Fruit fly (Drosophila melanogaster) whole organism, embryonic: Measurements from ENCODE around the gene CG18281.

ENCODE experiments used
- Blimp-1 ChIP-seq: fragments of 200-800 bp; sonication (Bioruptor generic); optimal IDR thresholded peaks from 3 replicates; lab custom pipeline; 2018; ENCODE audit warnings: missing biosample characterization, missing genetic modification characterization, mild to moderate bottlenecking, moderate library complexity, missing genetic modification reagents
- CG10209 ChIP-seq: fragments of 200-800 bp; sonication (Bioruptor generic); optimal IDR thresholded peaks from 3 replicates; lab custom pipeline; 2017; ENCODE audit warnings: missing biosample characterization, mild to moderate bottlenecking, missing genetic modification characterization, missing genetic modification reagents
- CG10543 ChIP-seq: fragments of 200-800 bp; sonication (Bioruptor generic); optimal IDR thresholded peaks from 3 replicates; lab custom pipeline; 2017; ENCODE audit warnings: missing biosample characterization, mild to moderate bottlenecking, missing genetic modification characterization, moderate library complexity
- CG10979 ChIP-seq: fragments of 200-800 bp; sonication (Bioruptor generic); optimal IDR thresholded peaks from 2 replicates; lab custom pipeline; 2018; ENCODE audit warnings: missing biosample characterization, mild to moderate bottlenecking, missing genetic modification characterization, moderate library complexity
- CG11398 ChIP-seq: fragments of 200-800 bp; sonication (Bioruptor generic); optimal IDR thresholded peaks from 2 replicates; lab custom pipeline; 2016; ENCODE audit warnings: missing biosample characterization, missing genetic modification characterization
- CG11696 ChIP-seq: fragments of 200-800 bp; sonication (Bioruptor generic); IDR thresholded peaks from 2 replicates; pipeline ENCODE4 v1.3.6; 2022; ENCODE audit warnings: missing biosample characterization, missing genetic modification characterization
- CG11723 ChIP-seq: fragments of 200-800 bp; sonication (Bioruptor generic); optimal IDR thresholded peaks from 2 replicates; lab custom pipeline; 2017; ENCODE audit warnings: missing biosample characterization, mild to moderate bottlenecking, missing genetic modification characterization
- CG12299 ChIP-seq: fragments of 200-800 bp; sonication (Bioruptor generic); optimal IDR thresholded peaks from 2 replicates; lab custom pipeline; 2018; ENCODE audit warnings: missing biosample characterization, mild to moderate bottlenecking, missing genetic modification characterization
- CG1233 ChIP-seq: fragments of 200-800 bp; sonication (Bioruptor generic); optimal IDR thresholded peaks from 4 replicates; lab custom pipeline; 2018; ENCODE audit warnings: missing biosample characterization, mild to moderate bottlenecking, missing genetic modification characterization
- CG12744 ChIP-seq: fragments of 200-800 bp; sonication (Bioruptor generic); optimal IDR thresholded peaks from 2 replicates; lab custom pipeline; 2016; ENCODE audit warnings: missing biosample characterization, missing genetic modification characterization
- CG14014 ChIP-seq: fragments of 200-800 bp; sonication (Bioruptor generic); IDR thresholded peaks from 2 replicates; pipeline ENCODE4 v1.3.6; 2022; ENCODE audit warnings: missing biosample characterization, missing genetic modification characterization
- CG17328 ChIP-seq: fragments of 200-800 bp; sonication (Bioruptor generic); IDR thresholded peaks from 2 replicates; pipeline ENCODE4 v1.3.6; 2022; ENCODE audit warnings: missing biosample characterization, missing genetic modification characterization
- CG2116 ChIP-seq: fragments of 200-800 bp; sonication (Bioruptor generic); optimal IDR thresholded peaks from 3 replicates; lab custom pipeline; 2018; ENCODE audit warnings: missing biosample characterization, mild to moderate bottlenecking, missing genetic modification characterization
- CG2678 ChIP-seq: fragments of 200-800 bp; sonication (Bioruptor generic); optimal IDR thresholded peaks from 3 replicates; lab custom pipeline; 2019; ENCODE audit warnings: missing biosample characterization, mild to moderate bottlenecking, missing genetic modification characterization, moderate library complexity
- CG2712 ChIP-seq: fragments of 200-800 bp; optimal IDR thresholded peaks from 3 replicates; lab custom pipeline; 2019; ENCODE audit warnings: missing biosample characterization, mild to moderate bottlenecking, missing genetic modification characterization, moderate library complexity
- CG7556 ChIP-seq: fragments of 200-800 bp; sonication (Bioruptor generic); optimal IDR thresholded peaks from 2 replicates; lab custom pipeline; 2017; ENCODE audit warnings: missing biosample characterization, mild to moderate bottlenecking, missing genetic modification characterization
- CG7786 ChIP-seq: fragments of 200-800 bp; sonication (Bioruptor generic); optimal IDR thresholded peaks from 2 replicates; lab custom pipeline; 2016; ENCODE audit warnings: missing biosample characterization, missing genetic modification characterization
- CG8924 ChIP-seq: fragments of 200-800 bp; optimal IDR thresholded peaks from 3 replicates; lab custom pipeline; 2019; ENCODE audit warnings: missing biosample characterization, mild to moderate bottlenecking, missing genetic modification characterization, moderate library complexity
- CG9215 ChIP-seq: fragments of 200-800 bp; sonication (Bioruptor generic); IDR thresholded peaks from 2 replicates; pipeline ENCODE4 v1.3.6; 2022; ENCODE audit warnings: missing biosample characterization, missing genetic modification characterization
- CG9727 ChIP-seq: fragments of 200-800 bp; sonication (Bioruptor generic); optimal IDR thresholded peaks from 3 replicates; lab custom pipeline; 2017; ENCODE audit warnings: missing biosample characterization, mild to moderate bottlenecking, missing genetic modification characterization
- Ets65A ChIP-seq: fragments of 200-800 bp; sonication (Bioruptor generic); peaks from one replicate; lab custom pipeline; 2016; ENCODE audit warnings: missing biosample characterization, missing genetic modification characterization
- HLH3B ChIP-seq: fragments of 200-800 bp; sonication (Bioruptor generic); IDR thresholded peaks from 2 replicates; pipeline ENCODE4 v1.3.6; 2022; ENCODE audit warnings: missing biosample characterization, missing genetic modification characterization
- HLH54F ChIP-seq: fragments of 200-800 bp; sonication (Bioruptor generic); optimal IDR thresholded peaks from 3 replicates; lab custom pipeline; 2016; ENCODE audit warnings: missing biosample characterization, missing genetic modification characterization
- HmgZ ChIP-seq: fragments of 200-800 bp; sonication (Bioruptor generic); optimal IDR thresholded peaks from 2 replicates; lab custom pipeline; 2018; ENCODE audit warnings: missing biosample characterization, mild to moderate bottlenecking, missing genetic modification characterization
- NC2β ChIP-seq: fragments of 200-800 bp; sonication (Bioruptor generic); optimal IDR thresholded peaks from 2 replicates; lab custom pipeline; 2016; ENCODE audit warnings: missing biosample characterization, missing genetic modification characterization
- NK7.1 ChIP-seq: fragments of 200-800 bp; sonication (Bioruptor generic); optimal IDR thresholded peaks from 3 replicates; lab custom pipeline; 2016; ENCODE audit warnings: missing biosample characterization, missing genetic modification characterization
- NfI ChIP-seq: fragments of 200-800 bp; sonication (Bioruptor generic); optimal IDR thresholded peaks from 3 replicates; lab custom pipeline; 2018; ENCODE audit warnings: missing biosample characterization, mild to moderate bottlenecking, missing genetic modification characterization, moderate library complexity
- Pdp1 ChIP-seq, 2 experiments: fragments of 200-800 bp; sonication (Bioruptor generic); optimal IDR thresholded peaks; 3 replicates each; lab custom pipeline; 2016; ENCODE audit warnings: missing biosample characterization in 2 of 2, missing genetic modification characterization in 2 of 2, mild to moderate bottlenecking in 1 of 2, moderate library complexity in 1 of 2
- Sox100B ChIP-seq: fragments of 200-800 bp; sonication (Bioruptor generic); optimal IDR thresholded peaks from 3 replicates; lab custom pipeline; 2018; ENCODE audit warnings: missing biosample characterization, mild to moderate bottlenecking, missing genetic modification characterization
- Trl ChIP-seq, 3 experiments: fragments of >200 bp in 2 of 3; fragments of 200-800 bp in 1 of 3; sonication (Bioruptor generic) in 1 of 3; optimal IDR thresholded peaks; 2 replicates in 1 of 3; 3 replicates in 2 of 3; lab custom pipeline; 2016 to 2017; ENCODE audit warnings: missing biosample characterization in 1 of 3, missing genetic modification characterization in 1 of 3
- aop ChIP-seq: fragments of 200-800 bp; sonication (Bioruptor generic); IDR thresholded peaks from 2 replicates; pipeline ENCODE4 v1.3.6; 2022; ENCODE audit warnings: missing biosample characterization, missing genetic modification characterization
- cas ChIP-seq: fragments of 200-800 bp; sonication (Bioruptor generic); IDR thresholded peaks from 2 replicates; pipeline ENCODE4 v1.3.6; 2022; ENCODE audit warnings: missing biosample characterization, missing genetic modification characterization
- cwo ChIP-seq: fragments of 200-800 bp; sonication (Bioruptor generic); optimal IDR thresholded peaks from 3 replicates; lab custom pipeline; 2017; ENCODE audit warnings: missing biosample characterization, missing genetic modification characterization, mild to moderate bottlenecking, moderate library complexity, missing genetic modification reagents
- disco-r ChIP-seq: fragments of 200-800 bp; sonication (Bioruptor generic); optimal IDR thresholded peaks from 2 replicates; lab custom pipeline; 2016; ENCODE audit warnings: missing biosample characterization, missing genetic modification characterization
- dysf ChIP-seq: fragments of 200-800 bp; sonication (Bioruptor generic); IDR thresholded peaks from 3 replicates; pipeline ENCODE4 v1.3.6; 2022; ENCODE audit warnings: missing biosample characterization, missing genetic modification characterization
- exex ChIP-seq: fragments of 200-800 bp; sonication (Bioruptor generic); optimal IDR thresholded peaks from 4 replicates; lab custom pipeline; 2018; ENCODE audit warnings: missing biosample characterization, mild to moderate bottlenecking, missing genetic modification characterization, moderate library complexity
- grau ChIP-seq: fragments of 200-800 bp; optimal IDR thresholded peaks from 3 replicates; lab custom pipeline; 2019; ENCODE audit warnings: missing biosample characterization, mild to moderate bottlenecking, missing genetic modification characterization, moderate library complexity
- grn ChIP-seq: fragments of 200-800 bp; sonication (Bioruptor generic); optimal IDR thresholded peaks from 3 replicates; lab custom pipeline; 2017; ENCODE audit warnings: missing biosample characterization, missing genetic modification characterization
- ken ChIP-seq: fragments of 200-800 bp; sonication (Bioruptor generic); IDR thresholded peaks from 3 replicates; pipeline ENCODE4 v1.3.6; 2022; ENCODE audit warnings: missing biosample characterization, missing genetic modification characterization
- mam ChIP-seq: fragments of 200-800 bp; sonication (Bioruptor generic); optimal IDR thresholded peaks from 3 replicates; lab custom pipeline; 2016; ENCODE audit warnings: missing biosample characterization, missing genetic modification characterization
- pnt ChIP-seq: fragments of 200-800 bp; sonication (Bioruptor generic); optimal IDR thresholded peaks from 3 replicates; lab custom pipeline; 2016; ENCODE audit warnings: missing biosample characterization, missing genetic modification characterization
- ranshi ChIP-seq: fragments of 200-800 bp; sonication (Bioruptor generic); IDR thresholded peaks from 2 replicates; pipeline ENCODE4 v1.3.6; 2022; ENCODE audit warnings: missing biosample characterization, missing genetic modification characterization
- salm ChIP-seq: fragments of 200-800 bp; sonication (Bioruptor generic); optimal IDR thresholded peaks from 2 replicates; lab custom pipeline; 2018; ENCODE audit warnings: missing biosample characterization, mild to moderate bottlenecking, missing genetic modification characterization
- seq ChIP-seq: fragments of 200-800 bp; sonication (Bioruptor generic); IDR thresholded peaks from 2 replicates; pipeline ENCODE4 v1.3.6; 2022; ENCODE audit warnings: missing biosample characterization, missing genetic modification characterization
- slbo ChIP-seq: fragments of 200-800 bp; sonication (Bioruptor generic); IDR thresholded peaks from 2 replicates; pipeline ENCODE4 v1.3.6; 2022; ENCODE audit warnings: missing biosample characterization, missing genetic modification characterization
- tup ChIP-seq: fragments of 200-800 bp; sonication (Bioruptor generic); optimal IDR thresholded peaks from 2 replicates; lab custom pipeline; 2016; ENCODE audit warnings: missing biosample characterization, mild to moderate bottlenecking, missing genetic modification characterization, moderate library complexity
- unpg ChIP-seq: fragments of 200-800 bp; sonication (Bioruptor generic); optimal IDR thresholded peaks from 3 replicates; lab custom pipeline; 2018; ENCODE audit warnings: missing biosample characterization, mild to moderate bottlenecking, missing genetic modification characterization, moderate library complexity
- wdn ChIP-seq: fragments of 200-800 bp; sonication (Bioruptor generic); IDR thresholded peaks from 2 replicates; pipeline ENCODE4 v1.3.6; 2022; ENCODE audit warnings: missing biosample characterization, missing genetic modification characterization

Gene CG18281

dm6 chr3L:20517897-20518804 lies 18.5 kb downstream of the CG18281 start (continued):
- TF ChIP-seq Blimp-1 (GFP tag; lab: Kevin White, UChicago) (peak; percentile 12), CG10209 (GFP tag; lab: Kevin White, UChicago) (peak; percentile 38), grau (tag; lab: Kevin White, UChicago) (peak; percentile 49), mam (peak; percentile 37), dysf (GFP tag; lab: Robert Waterston, UW) (0 out of 3 replicates have a peak, but pooled peaks have one; percentile 40), CG7556 (GFP tag; lab: Kevin White, UChicago) (peak; percentile 45), exex (peak; percentile 50), CG17328 (GFP tag; lab: Robert Waterston, UW) (0 out of 2 replicates have a peak, but pooled peaks have one; percentile 29), CG9215 (GFP tag; lab: Robert Waterston, UW) (0 out of 2 replicates have a peak, but pooled peaks have one; percentile 9), CG11723 (GFP tag; lab: Kevin White, UChicago) (no peak), NC2β (GFP tag; lab: Kevin White, UChicago) (no peak), CG2116 (peak; percentile 5), CG11398 (GFP tag; lab: Kevin White, UChicago) (no peak), cwo (GFP tag; lab: Kevin White, UChicago) (peak; percentile 28), CG14014 (GFP tag; lab: Robert Waterston, UW) (0 out of 2 replicates have a peak, but pooled peaks have one; percentile 49), CG10979 (tag; lab: Kevin White, UChicago) (no peak), seq (peak; percentile 19; the same call in 1 of the 2 replicates), CG10543 (GFP tag; lab: Kevin White, UChicago) (peak; percentile 21), slbo (GFP tag; lab: Robert Waterston, UW) (peak; percentile 52; the same call in 1 of the 2 replicates), wdn (GFP tag; lab: Robert Waterston, UW) (0 out of 2 replicates have a peak, but pooled peaks have one; percentile 18), grn (GFP tag; lab: Kevin White, UChicago) (no peak), salm (tag; lab: Kevin White, UChicago) (no peak), CG11696 (GFP tag; lab: Robert Waterston, UW) (peak; percentile 51; the same call in 1 of the 2 replicates), disco-r (GFP tag; lab: Kevin White, UChicago) (no peak), HLH54F (no peak), CG1233 (GFP tag; lab: Kevin White, UChicago) (peak; percentile 15), CG9727 (GFP tag; lab: Kevin White, UChicago) (peak; percentile 13), CG8924 (tag; lab: Kevin White, UChicago) (no peak), HmgZ (no peak), Sox100B (GFP tag; lab: Kevin White, UChicago) (peak; percentile 10), aop (GFP tag; lab: Robert Waterston, UW) (no peak), cas (GFP tag; lab: Robert Waterston, UW) (no peak), ken (GFP tag; lab: Robert Waterston, UW) (no peak), NK7.1 (GFP tag; lab: Kevin White, UChicago) (peak; percentile 22), Pdp1 (GFP tag; optimal IDR thresholded peaks at IDR 0.05; lab: Kevin White, UChicago) (peak in 1 of 2 experiments; percentile 62), unpg (GFP tag; lab: Kevin White, UChicago) (peak; percentile 55), CG2712 (peak; percentile 33), pnt (GFP tag; lab: Kevin White, UChicago) (no peak), ranshi (GFP tag; lab: Robert Waterston, UW) (peak; percentile 57), CG12744 (GFP tag; lab: Kevin White, UChicago) (no peak), CG7786 (GFP tag; lab: Kevin White, UChicago) (peak; percentile 51), CG12299 (peak; percentile 30), tup (GFP tag; lab: Kevin White, UChicago) (no peak), CG2678 (tag; lab: Kevin White, UChicago) (peak; percentile 61), Ets65A (GFP tag; lab: Kevin White, UChicago) (peak; percentile 74), Trl (optimal IDR thresholded peaks at IDR 0.05; lab: Kevin White, UChicago) (peak in 1 of 2 experiments; percentile 43), Trl (GFP tag; optimal IDR thresholded peaks at IDR 0.05; lab: Kevin White, UChicago) (no peak), NfI (GFP tag; lab: Kevin White, UChicago) (peak; percentile 44), HLH3B (GFP tag; lab: Robert Waterston, UW) (no peak)
